Worm (Caenorhabditis elegans): ENCODE results near the gene unc-44.
A peak's percentile ranks its signal among the peaks of the same experiment; 100 is the strongest.

unc-44 gene

DNA sequence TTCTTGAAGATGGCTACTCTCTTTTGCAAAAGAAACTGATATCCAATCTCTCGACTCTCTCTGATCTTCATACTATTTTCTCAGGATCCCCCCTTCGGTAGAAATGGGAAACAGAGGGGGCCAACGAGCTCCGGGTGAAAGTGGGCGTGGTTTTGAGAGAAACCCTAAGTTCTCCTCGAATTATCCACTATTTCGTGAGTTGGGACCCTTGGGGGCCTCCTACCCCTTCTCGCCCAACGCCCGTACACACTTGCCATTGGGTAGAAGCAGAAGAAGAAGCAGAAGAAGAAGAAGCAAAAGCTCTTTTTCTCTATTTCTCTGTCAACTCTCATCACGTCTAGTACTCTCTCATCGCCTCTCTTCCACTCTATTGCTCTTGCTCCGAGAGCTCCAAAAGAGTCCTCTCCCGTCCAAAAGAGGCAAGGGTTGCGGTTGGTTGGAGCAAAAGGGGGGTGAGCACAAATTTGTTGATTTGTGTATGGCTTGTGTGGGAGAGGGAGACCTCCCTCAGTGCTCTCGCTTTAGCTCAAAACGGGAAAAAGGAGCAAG, 1.3 kb upstream of the unc-44 start (continued):
- TF ChIP-seq ztf-4 (tag; optimal IDR thresholded peaks at IDR 0.05) (no peak), mdl-1 (tag; optimal IDR thresholded peaks at IDR 0.05) (peak in 1 of 2 experiments; percentile 37), mab-5 (tag; optimal IDR thresholded peaks at IDR 0.05) (peak; percentile 19)

DNA sequence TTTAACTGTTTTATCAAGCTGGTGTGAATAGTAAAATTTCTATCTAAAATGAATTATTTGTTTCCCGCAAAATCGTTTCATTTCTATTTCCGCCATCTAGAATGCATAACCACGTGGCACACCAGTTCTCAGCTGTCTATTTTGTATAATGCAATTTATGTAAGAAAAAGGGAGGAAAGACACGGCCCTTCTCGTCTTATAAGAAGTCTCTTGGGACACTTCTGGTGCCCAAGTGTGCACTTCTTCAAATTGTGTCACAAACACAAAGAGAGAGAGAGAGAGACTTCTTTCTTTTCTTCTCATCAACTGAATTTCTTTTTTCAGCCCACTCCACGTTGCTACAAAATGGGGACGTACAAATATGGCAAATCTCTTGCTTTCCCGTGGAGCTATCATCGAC, 1.9 kb downstream of the unc-44 start:
- TF ChIP-seq ceh-16 (tag; optimal IDR thresholded peaks at IDR 0.05) (no peak), mab-5 (tag; optimal IDR thresholded peaks at IDR 0.05) (peak; percentile 52), lin-11 (tag; optimal IDR thresholded peaks at IDR 0.05) (no peak), sma-3 (GFP tag; optimal IDR thresholded peaks at IDR 0.05) (no peak), nhr-23 (tag; optimal IDR thresholded peaks at IDR 0.05) (no peak), lin-13 (GFP tag; optimal IDR thresholded peaks at IDR 0.05) (no peak), ztf-11 (tag; optimal IDR thresholded peaks at IDR 0.05) (no peak), unc-55 (GFP tag; optimal IDR thresholded peaks at IDR 0.05) (no peak), ceh-82 (tag; optimal IDR thresholded peaks at IDR 0.05) (no peak), alr-1 (tag; optimal IDR thresholded peaks at IDR 0.05) (no peak), sem-4 (tag; optimal IDR thresholded peaks at IDR 0.05) (no peak), lsy-2 (tag; optimal IDR thresholded peaks at IDR 0.05) (peak in 1 of 2 experiments; percentile 6), nhr-129 (tag; optimal IDR thresholded peaks at IDR 0.05) (no peak), snpc-4 (tag; optimal IDR thresholded peaks at IDR 0.05) (no peak), crh-2 (tag; optimal IDR thresholded peaks at IDR 0.05) (peak; percentile 52), gmeb-1 (tag; optimal IDR thresholded peaks at IDR 0.05) (no peak), mdl-1 (tag; optimal IDR thresholded peaks at IDR 0.05) (peak in 1 of 2 experiments; percentile 25), dmd-4 (tag; optimal IDR thresholded peaks at IDR 0.05) (no peak), ama-1 (optimal IDR thresholded peaks at IDR 0.05) (no peak)

DNA sequence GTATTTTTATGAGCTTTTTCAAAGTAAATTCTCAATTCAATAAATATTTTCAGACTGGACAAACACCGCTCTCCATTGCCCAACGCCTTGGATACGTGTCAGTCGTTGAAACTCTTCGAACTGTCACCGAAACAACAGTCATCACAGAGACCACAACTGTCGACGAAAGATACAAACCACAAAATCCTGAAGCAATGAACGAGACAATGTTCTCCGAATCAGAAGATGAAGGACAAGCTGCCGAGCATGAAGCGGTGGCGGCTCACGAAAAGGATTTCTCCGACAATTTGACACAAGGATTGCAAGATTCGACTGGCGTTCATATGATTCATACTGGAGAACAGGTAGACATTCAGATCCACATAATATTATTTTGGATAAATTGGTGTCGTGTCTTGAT, 4.5 kb downstream of the unc-44 start:
- TF ChIP-seq ztf-4 (tag; optimal IDR thresholded peaks at IDR 0.05) (no peak), alr-1 (tag; optimal IDR thresholded peaks at IDR 0.05) (no peak), nhr-21 (tag; optimal IDR thresholded peaks at IDR 0.05) (no peak), nhr-12 (tag; optimal IDR thresholded peaks at IDR 0.05) (no peak), elt-3 (tag; optimal IDR thresholded peaks at IDR 0.05) (no peak), mbf-1 (tag; optimal IDR thresholded peaks at IDR 0.05) (no peak)

DNA sequence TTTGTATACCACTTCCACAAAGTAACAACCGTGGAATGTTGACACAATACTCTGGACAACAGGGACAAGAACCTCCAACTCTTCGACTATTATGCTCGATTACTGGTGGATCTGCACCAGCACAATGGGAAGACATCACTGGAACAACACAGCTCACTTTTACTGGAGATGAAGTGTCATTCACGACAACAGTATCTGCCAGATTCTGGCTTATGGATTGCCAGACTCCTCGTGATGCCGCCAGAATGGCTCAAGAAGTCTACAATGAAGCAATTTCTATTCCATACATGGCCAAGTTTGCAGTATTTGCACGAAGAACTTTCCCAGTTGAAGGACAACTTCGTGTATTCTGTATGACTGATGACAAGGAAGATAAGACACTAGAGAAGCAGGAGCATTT, 7.8 kb downstream of the unc-44 start:
- TF ChIP-seq mab-5 (tag; optimal IDR thresholded peaks at IDR 0.05) (no peak), zag-1 (tag; optimal IDR thresholded peaks at IDR 0.05) (no peak), alr-1 (tag; optimal IDR thresholded peaks at IDR 0.05) (no peak), nhr-11 (tag; optimal IDR thresholded peaks at IDR 0.05) (no peak), F13H6.1 (tag; optimal IDR thresholded peaks at IDR 0.05) (no peak), nhr-23 (tag; optimal IDR thresholded peaks at IDR 0.05) (no peak), nhr-10 (tag; optimal IDR thresholded peaks at IDR 0.05) (no peak), ztf-4 (tag; optimal IDR thresholded peaks at IDR 0.05) (no peak), nhr-237 (tag; optimal IDR thresholded peaks at IDR 0.05) (no peak), nhr-6 (tag; optimal IDR thresholded peaks at IDR 0.05) (no peak)

DNA sequence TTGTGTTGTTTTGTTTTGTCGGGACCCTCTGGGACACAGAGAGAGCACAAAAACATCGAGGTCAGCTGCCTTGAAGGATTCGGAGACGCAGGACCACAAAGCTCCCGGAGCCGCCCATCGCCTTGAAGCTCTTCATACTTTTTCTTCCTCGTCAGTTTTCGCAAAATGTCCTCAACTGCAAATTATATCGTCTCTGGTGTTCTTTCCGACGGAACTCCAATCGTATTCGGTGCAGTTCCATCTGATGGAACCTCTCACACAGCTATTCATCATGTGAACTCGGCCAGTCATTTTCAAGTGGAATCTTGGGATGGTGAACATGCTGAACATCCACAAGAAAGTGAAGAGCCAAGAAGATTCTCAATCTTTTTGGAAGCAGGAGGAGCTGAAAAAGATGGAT, 10.1 kb downstream of the unc-44 start:
- no peak for TF ChIP-seq aly-2 (tag; optimal IDR thresholded peaks at IDR 0.05)
- TF ChIP-seq snpc-4 (tag; optimal IDR thresholded peaks at IDR 0.05): no peak
- TF ChIP-seq ztf-4 (tag; optimal IDR thresholded peaks at IDR 0.05): no peak
- TF ChIP-seq nhr-237 (tag; optimal IDR thresholded peaks at IDR 0.05): no peak
- no peak for TF ChIP-seq lin-11 (tag; optimal IDR thresholded peaks at IDR 0.05)
- TF ChIP-seq egl-27 (tag; optimal IDR thresholded peaks at IDR 0.05): no peak
- TF ChIP-seq skn-1 (tag; optimal IDR thresholded peaks at IDR 0.05): no peak
- no peak for TF ChIP-seq elt-3 (tag; optimal IDR thresholded peaks at IDR 0.05)
- no peak for TF ChIP-seq nhr-77 (tag; optimal IDR thresholded peaks at IDR 0.05)
- TF ChIP-seq sma-3 (GFP tag; optimal IDR thresholded peaks at IDR 0.05): no peak
- no peak for TF ChIP-seq elt-1 (tag; optimal IDR thresholded peaks at IDR 0.05)
- TF ChIP-seq unc-62 (GFP tag; optimal IDR thresholded peaks at IDR 0.05): no peak
- no peak for TF ChIP-seq ztf-11 (tag; optimal IDR thresholded peaks at IDR 0.05)
- TF ChIP-seq nhr-21 (tag; optimal IDR thresholded peaks at IDR 0.05): no peak
- no peak for TF ChIP-seq sem-4 (tag; optimal IDR thresholded peaks at IDR 0.05)
- no peak for TF ChIP-seq lin-39 (tag; optimal IDR thresholded peaks at IDR 0.05)
- no peak for TF ChIP-seq crh-2 (tag; optimal IDR thresholded peaks at IDR 0.05)
- no peak for TF ChIP-seq peb-1 (tag; optimal IDR thresholded peaks at IDR 0.05)
- TF ChIP-seq nhr-10 (tag; optimal IDR thresholded peaks at IDR 0.05): no peak

Measured in whole organism, L2 larva.